Worm (Caenorhabditis elegans) whole organism, L1 larva: ENCODE data around the gene C09F12.3.

ENCODE experiments used
- C16A3.4 ChIP-seq: fragments of 150-350 bp; optimal IDR thresholded peaks from 2 replicates; lab custom pipeline; 2014; ENCODE audit warnings: missing biosample characterization, missing genetic modification characterization
- ces-1 ChIP-seq: fragments of 150-350 bp; optimal IDR thresholded peaks from 2 replicates; lab custom pipeline; 2014; ENCODE audit warnings: missing biosample characterization, missing genetic modification reagents, missing genetic modification characterization
- dsc-1 ChIP-seq: sonication (generic microtip); optimal IDR thresholded peaks from 2 replicates; lab custom pipeline; 2016; ENCODE audit warnings: mild to moderate bottlenecking, missing genetic modification characterization, missing compliant biosample characterization
- elt-3 ChIP-seq, 6 experiments: fragments of 150-350 bp in 1 of 6; sonication (generic microtip); optimal IDR thresholded peaks; 2 replicates each; lab custom pipeline; 2017 to 2018; ENCODE audit warnings: missing biosample characterization in 6 of 6, missing genetic modification characterization in 6 of 6, inconsistent platforms in 1 of 6
- fkh-4 ChIP-seq: sonication (generic microtip); optimal IDR thresholded peaks from 2 replicates; lab custom pipeline; 2016; ENCODE audit warnings: missing compliant biosample characterization, missing genetic modification characterization, borderline replicate concordance
- lir-3 ChIP-seq: sonication (generic microtip); optimal IDR thresholded peaks from 2 replicates; lab custom pipeline; 2016; ENCODE audit warnings: mild to moderate bottlenecking, missing genetic modification characterization, moderate library complexity, missing compliant biosample characterization; ENCODE audit not compliant: poor library complexity
- nhr-12 ChIP-seq: sonication (generic microtip); optimal IDR thresholded peaks from 2 replicates; lab custom pipeline; 2017; ENCODE audit warnings: missing biosample characterization, missing genetic modification characterization
- nhr-77 ChIP-seq: fragments of 150-350 bp; optimal IDR thresholded peaks from 2 replicates; lab custom pipeline; 2014; ENCODE audit warnings: missing biosample characterization, missing genetic modification characterization
- tbx-2 ChIP-seq: sonication (generic microtip); optimal IDR thresholded peaks from 2 replicates; lab custom pipeline; 2016; ENCODE audit warnings: missing genetic modification characterization, missing compliant biosample characterization
- unc-62 ChIP-seq: fragments of 150-350 bp; optimal IDR thresholded peaks from 2 replicates; lab custom pipeline; 2014; ENCODE audit warnings: missing biosample characterization, missing genetic modification reagents, missing genetic modification characterization
- zip-4 ChIP-seq: fragments of 200-800 bp; sonication (Bioruptor generic); optimal IDR thresholded peaks from 2 replicates; lab custom pipeline; 2018; ENCODE audit warnings: mild to moderate bottlenecking, missing genetic modification characterization, moderate library complexity, missing compliant biosample characterization

The C09F12.3 gene

DNA sequence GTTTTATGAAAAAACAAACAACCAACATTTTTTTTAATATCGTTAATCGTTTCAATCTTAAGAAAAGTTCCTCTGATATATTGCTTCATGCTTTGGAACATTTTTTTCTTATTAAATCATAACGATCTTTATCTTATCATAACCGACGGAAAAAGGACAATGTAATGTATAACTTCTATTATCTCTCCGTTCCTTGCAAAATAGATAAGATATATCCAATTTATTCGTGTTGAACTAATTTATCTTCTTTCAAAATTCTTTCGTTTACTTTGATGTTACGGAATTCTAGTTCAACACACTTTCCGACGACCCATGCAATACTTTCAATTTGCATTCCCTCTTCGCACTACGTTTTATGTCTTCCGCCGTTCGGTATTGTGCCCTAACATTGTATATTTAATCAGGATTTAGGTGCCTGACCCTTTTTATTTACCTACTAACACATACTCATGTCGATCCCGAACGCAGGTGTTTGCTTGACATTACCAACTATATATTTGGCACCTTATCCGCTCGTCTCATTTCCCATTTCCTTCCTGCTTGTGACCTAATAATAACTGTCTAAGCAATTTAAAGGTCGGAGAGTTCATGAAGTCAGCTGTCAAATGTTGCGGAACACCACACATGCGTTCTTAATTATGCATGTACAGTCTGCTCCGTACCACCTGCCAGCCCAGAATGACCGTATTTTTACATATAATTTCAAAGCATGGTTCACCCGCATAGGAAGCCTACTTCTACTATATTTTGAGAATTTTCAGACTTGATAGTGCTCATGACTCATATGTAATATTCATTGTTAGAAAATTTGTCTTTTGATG is 51.1 kb downstream of the C09F12.3 start (continued):
- TF ChIP-seq unc-62, result no peak

DNA sequence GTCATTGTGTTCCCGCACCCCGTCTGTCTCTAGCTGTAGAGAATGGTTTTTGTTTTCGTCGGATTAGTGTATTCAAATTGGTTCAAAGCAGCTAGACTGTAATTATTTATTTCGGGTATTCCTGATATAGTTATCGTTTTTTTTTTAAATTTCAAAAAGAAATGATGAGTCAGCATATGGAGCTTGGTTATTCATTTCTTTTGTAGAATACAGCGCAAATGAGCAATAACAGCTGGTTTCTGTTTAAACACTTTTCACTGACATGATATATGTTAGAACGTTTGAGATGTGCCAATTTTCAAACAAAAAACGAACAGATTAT is 51.9 kb downstream of the C09F12.3 start:
- TF ChIP-seq elt-3 (tag; optimal IDR thresholded peaks at IDR 0.05; lab: Kevin White, UChicago), result no peak
- TF ChIP-seq lir-3 (tag; lab: Kevin White, UChicago), result no peak
- TF ChIP-seq tbx-2, result no peak
- no peak for TF ChIP-seq nhr-12 (tag; lab: Kevin White, UChicago)
- TF ChIP-seq dsc-1 (tag; lab: Kevin White, UChicago), result no peak
- TF ChIP-seq fkh-4 (tag; lab: Kevin White, UChicago), result no peak
- TF ChIP-seq ces-1, result no peak
- no peak for TF ChIP-seq nhr-77 (tag; lab: Kevin White, UChicago)
- no peak for TF ChIP-seq C16A3.4
- TF ChIP-seq zip-4, result no peak
